Worm (Caenorhabditis elegans): ENCODE results near the gene srh-268.

- TF ChIP-seq tra-4 (tag; optimal IDR thresholded peaks at IDR 0.05) (no peak), ama-1 (optimal IDR thresholded peaks at IDR 0.05) (no peak), aly-1 (tag; optimal IDR thresholded peaks at IDR 0.05) (no peak), hmg-4 (GFP tag; optimal IDR thresholded peaks at IDR 0.05) (no peak), ceh-36 (tag; optimal IDR thresholded peaks at IDR 0.05) (no peak), sea-1 (GFP tag; conservative IDR thresholded peaks at IDR 0.05) (no peak), flt-1 (GFP tag; IDR thresholded peaks at IDR 0.05) (no peak), ets-7 (tag; optimal IDR thresholded peaks at IDR 0.05) (no peak)
These were observed at the start of gene srh-268 for ce11 chrV:7539015-7539414.

All from whole organism, early embryonic.